Fruit fly (Drosophila melanogaster) whole organism, wandering third instar larva: ENCODE results near the gene bif.

Source experiments
- Abd-B ChIP-seq: fragments of >200 bp; optimal IDR thresholded peaks from 2 replicates; lab custom pipeline; 2017; ENCODE audit warnings: missing biosample characterization, missing genetic modification characterization
- Mio ChIP-seq: sonication (Bioruptor generic); optimal IDR thresholded peaks from 2 replicates; lab custom pipeline; 2016; ENCODE audit warnings: missing biosample characterization, missing genetic modification characterization
- Myc ChIP-seq: fragments of >200 bp; optimal IDR thresholded peaks from 2 replicates; lab custom pipeline; 2017
- h ChIP-seq: fragments of 200-800 bp; sonication (Bioruptor generic); optimal IDR thresholded peaks from 3 replicates; lab custom pipeline; 2016; ENCODE audit warnings: missing biosample characterization, mild to moderate bottlenecking, missing genetic modification characterization
- usp ChIP-seq: fragments of >200 bp; optimal IDR thresholded peaks from 2 replicates; lab custom pipeline; 2017; ENCODE audit warnings: missing biosample characterization, missing genetic modification characterization

DNA sequence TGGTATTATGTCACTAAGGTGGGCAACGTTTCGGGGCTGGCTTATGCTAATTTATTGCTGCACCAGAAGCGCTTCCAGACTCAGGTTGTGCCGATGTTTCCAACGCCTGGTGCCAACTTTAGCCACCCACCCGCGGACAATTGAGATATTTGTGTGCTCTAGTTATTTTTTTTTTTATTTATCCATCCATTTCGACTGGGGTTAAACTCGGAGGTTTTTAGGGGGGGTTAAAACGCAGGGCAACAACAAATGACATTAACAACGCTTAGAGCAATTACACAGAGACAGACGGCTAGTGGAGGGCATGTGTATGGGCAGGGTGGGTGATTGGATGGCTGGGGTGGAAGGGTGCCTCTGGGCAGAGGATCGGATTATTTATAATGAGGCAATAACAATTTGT, 47.1 kb upstream of the bif start:
- no peak for TF ChIP-seq Mio
- TF ChIP-seq h (GFP tag; lab: Kevin White, UChicago), result no peak
- no peak for TF ChIP-seq Myc (lab: Kevin White, UChicago)
- TF ChIP-seq usp (GFP tag; lab: Kevin White, UChicago), result no peak
- TF ChIP-seq Abd-B (GFP tag; lab: Kevin White, UChicago), result no peak
